Worm (Caenorhabditis elegans) whole organism, young adult: Measurements from ENCODE around the gene Y14H12A.2.

Source experiments
- B0261.1 ChIP-seq: sonication (generic microtip); optimal IDR thresholded peaks from 2 replicates; lab custom pipeline; 2016; ENCODE audit warnings: mild to moderate bottlenecking, missing genetic modification characterization, moderate library complexity, missing compliant biosample characterization
- F57A8.1 ChIP-seq: fragments of 200-800 bp; sonication (Bioruptor generic); optimal IDR thresholded peaks from 2 replicates; lab custom pipeline; 2018; ENCODE audit warnings: mild to moderate bottlenecking, missing genetic modification characterization, moderate library complexity, missing compliant biosample characterization
- ccch-3 ChIP-seq: fragments of 200-800 bp; sonication (Bioruptor generic); optimal IDR thresholded peaks from 2 replicates; lab custom pipeline; 2018; ENCODE audit warnings: mild to moderate bottlenecking, missing genetic modification characterization, missing compliant biosample characterization
- efl-1 ChIP-seq: fragments of 150-350 bp; optimal IDR thresholded peaks from 2 replicates; lab custom pipeline; 2014; ENCODE audit warnings: missing biosample characterization, missing genetic modification reagents, missing genetic modification characterization
- ets-4 ChIP-seq: fragments of 200-800 bp; sonication (Bioruptor generic); optimal IDR thresholded peaks from 2 replicates; lab custom pipeline; 2018; ENCODE audit warnings: mild to moderate bottlenecking, missing genetic modification characterization, missing compliant biosample characterization
- hmg-20 ChIP-seq: fragments of 200-800 bp; sonication (Bioruptor generic); IDR thresholded peaks from 2 replicates; pipeline ENCODE4 v1.3.6; 2022; ENCODE audit warnings: missing genetic modification reagents, missing genetic modification characterization, missing compliant biosample characterization
- lsl-1 ChIP-seq: fragments of 200-800 bp; sonication (Bioruptor generic); optimal IDR thresholded peaks from 2 replicates; lab custom pipeline; 2018; ENCODE audit warnings: mild to moderate bottlenecking, missing genetic modification characterization, moderate library complexity, missing compliant biosample characterization
- mel-28 ChIP-seq: sonication (generic microtip); optimal IDR thresholded peaks from 2 replicates; lab custom pipeline; 2016; ENCODE audit warnings: borderline replicate concordance, mild to moderate bottlenecking, missing genetic modification characterization, missing compliant biosample characterization
- nhr-179 ChIP-seq: sonication (generic microtip); optimal IDR thresholded peaks from 2 replicates; lab custom pipeline; 2016; ENCODE audit warnings: mild to moderate bottlenecking, missing genetic modification characterization, missing compliant biosample characterization
- nhr-90 ChIP-seq: sonication (generic microtip); optimal IDR thresholded peaks from 2 replicates; lab custom pipeline; 2016; ENCODE audit warnings: missing genotype, mild to moderate bottlenecking, missing genetic modification characterization, missing compliant biosample characterization
- unc-62 ChIP-seq: fragments of 150-350 bp; optimal IDR thresholded peaks from 2 replicates; lab custom pipeline; 2014; ENCODE audit warnings: missing biosample characterization, missing genetic modification reagents, missing genetic modification characterization

DNA sequence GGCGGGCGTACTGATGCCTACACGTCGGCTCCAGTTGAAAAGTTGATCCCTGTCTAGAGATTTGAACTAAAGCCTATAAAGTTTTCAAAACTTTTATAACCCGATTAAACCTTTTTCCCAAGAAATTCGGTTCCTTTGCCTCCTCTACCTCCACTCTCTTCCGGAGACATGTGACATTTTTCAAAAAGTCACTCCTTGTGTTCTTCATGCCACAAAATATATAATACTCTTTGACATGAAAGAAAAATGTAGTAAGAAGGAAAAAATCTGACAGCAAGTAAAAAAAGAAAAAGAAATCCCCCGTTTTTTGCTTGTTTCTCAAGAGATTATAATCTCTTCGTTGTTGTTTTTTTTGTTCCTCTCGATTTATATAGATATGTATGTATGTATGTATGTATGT is 34.6 kb downstream of the Y14H12A.2 start:
- TF ChIP-seq nhr-179: no peak
- TF ChIP-seq efl-1 (GFP tag; lab: Kevin White, UChicago): no peak
- TF ChIP-seq F57A8.1 (GFP tag; lab: Kevin White, UChicago): no peak
- TF ChIP-seq nhr-90 (tag; lab: Kevin White, UChicago): no peak
- no peak for TF ChIP-seq mel-28
- no peak for TF ChIP-seq ccch-3 (GFP tag; lab: Kevin White, UChicago)
- TF ChIP-seq hmg-20: no peak
- TF ChIP-seq ets-4: no peak
- TF ChIP-seq B0261.1 (tag; lab: Kevin White, UChicago): no peak
- no peak for TF ChIP-seq unc-62 (GFP tag; lab: Kevin White, UChicago)
- no peak for TF ChIP-seq lsl-1 (GFP tag; lab: Kevin White, UChicago)
